Worm (Caenorhabditis elegans) whole organism, L3 larva: ENCODE data around the gene F53F4.15.

ENCODE experiments used
- R02D3.7 ChIP-seq: fragments of 150-350 bp; optimal IDR thresholded peaks from 2 replicates; lab custom pipeline; 2014; ENCODE audit warnings: missing biosample characterization, missing genetic modification characterization
- ZK546.5 ChIP-seq: sonication (generic microtip); optimal IDR thresholded peaks from 2 replicates; lab custom pipeline; 2017; ENCODE audit warnings: missing biosample characterization, missing genetic modification characterization
- aly-2 ChIP-seq: fragments of 150-350 bp; optimal IDR thresholded peaks from 2 replicates; lab custom pipeline; 2014; ENCODE audit warnings: missing biosample characterization, missing genetic modification characterization
- ama-1 ChIP-seq: fragments of 150-350 bp; optimal IDR thresholded peaks from 2 replicates; lab custom pipeline; 2018
- ceh-16 ChIP-seq: sonication (generic microtip); optimal IDR thresholded peaks from 2 replicates; lab custom pipeline; 2017; ENCODE audit warnings: missing biosample characterization, missing genetic modification characterization
- ceh-28 ChIP-seq: fragments of 150-350 bp; optimal IDR thresholded peaks from 2 replicates; lab custom pipeline; 2014; ENCODE audit warnings: missing biosample characterization, missing genetic modification reagents, missing genetic modification characterization
- ceh-9 ChIP-seq: sonication (generic microtip); optimal IDR thresholded peaks from 2 replicates; lab custom pipeline; 2018; ENCODE audit warnings: missing biosample characterization, missing genetic modification characterization
- daf-12 ChIP-seq: fragments of 150-350 bp; optimal IDR thresholded peaks from 2 replicates; lab custom pipeline; 2014; ENCODE audit warnings: missing biosample characterization, missing genetic modification reagents, missing genetic modification characterization
- egl-5 ChIP-seq: fragments of 150-350 bp; optimal IDR thresholded peaks from 2 replicates; lab custom pipeline; 2017; ENCODE audit warnings: missing biosample characterization, missing genetic modification reagents, missing genetic modification characterization, inconsistent platforms
- elt-1 ChIP-seq: fragments of 150-350 bp; optimal IDR thresholded peaks from 2 replicates; lab custom pipeline; 2014; ENCODE audit warnings: missing biosample characterization, missing genetic modification characterization
- elt-2 ChIP-seq: sonication (generic microtip); optimal IDR thresholded peaks from 2 replicates; lab custom pipeline; 2016; ENCODE audit warnings: missing genetic modification reagents, mild to moderate bottlenecking, missing genetic modification characterization, missing compliant biosample characterization
- elt-3 ChIP-seq, 3 experiments: fragments of 150-350 bp in 1 of 3; sonication (generic microtip) in 2 of 3; optimal IDR thresholded peaks; 2 replicates in 2 of 3; 4 replicates in 1 of 3; lab custom pipeline; 2014 to 2017; ENCODE audit warnings: missing biosample characterization in 3 of 3, missing genetic modification characterization in 3 of 3
- eor-1 ChIP-seq, 2 experiments: fragments of 150-350 bp; optimal IDR thresholded peaks; 2 replicates each; lab custom pipeline; 2014 to 2018; ENCODE audit warnings: missing biosample characterization in 2 of 2, missing genetic modification characterization in 2 of 2
- fkh-10 ChIP-seq: sonication (generic microtip); optimal IDR thresholded peaks from 2 replicates; lab custom pipeline; 2017; ENCODE audit warnings: missing biosample characterization, missing genetic modification reagents, missing genetic modification characterization
- fkh-2 ChIP-seq: fragments of 150-350 bp; optimal IDR thresholded peaks from 2 replicates; lab custom pipeline; 2014; ENCODE audit warnings: missing biosample characterization, missing genetic modification reagents, missing genetic modification characterization
- hmg-11 ChIP-seq: sonication (generic microtip); optimal IDR thresholded peaks from 2 replicates; lab custom pipeline; 2016; ENCODE audit warnings: missing genetic modification characterization, missing compliant biosample characterization
- jun-1 ChIP-seq: fragments of 150-350 bp; optimal IDR thresholded peaks from 2 replicates; lab custom pipeline; 2014; ENCODE audit warnings: missing biosample characterization, missing genetic modification reagents, missing genetic modification characterization
- lin-15B ChIP-seq: fragments of 150-350 bp; optimal IDR thresholded peaks from 2 replicates; lab custom pipeline; 2014; ENCODE audit warnings: missing biosample characterization, missing genetic modification characterization
- lin-39 ChIP-seq: fragments of 150-350 bp; optimal IDR thresholded peaks from 2 replicates; lab custom pipeline; 2018; ENCODE audit warnings: missing biosample characterization, missing genetic modification reagents, missing genetic modification characterization
- lsy-12 ChIP-seq: sonication (generic microtip); optimal IDR thresholded peaks from 2 replicates; lab custom pipeline; 2016; ENCODE audit warnings: mild to moderate bottlenecking, missing genetic modification characterization, missing compliant biosample characterization
- mdl-1 ChIP-seq: fragments of 150-350 bp; optimal IDR thresholded peaks from 2 replicates; lab custom pipeline; 2014; ENCODE audit warnings: missing biosample characterization, missing genetic modification characterization
- nhr-237 ChIP-seq: fragments of 150-350 bp; optimal IDR thresholded peaks from 2 replicates; lab custom pipeline; 2014; ENCODE audit warnings: missing biosample characterization, missing genetic modification characterization
- nhr-25 ChIP-seq: sonication (generic microtip); optimal IDR thresholded peaks from 2 replicates; lab custom pipeline; 2017; ENCODE audit warnings: missing biosample characterization, missing genetic modification characterization
- nhr-28 ChIP-seq: fragments of 150-350 bp; optimal IDR thresholded peaks from 2 replicates; lab custom pipeline; 2014; ENCODE audit warnings: missing biosample characterization, missing genetic modification characterization
- nhr-43 ChIP-seq: sonication (generic microtip); optimal IDR thresholded peaks from 2 replicates; lab custom pipeline; 2016; ENCODE audit warnings: mild to moderate bottlenecking, missing genetic modification characterization, missing compliant biosample characterization; ENCODE audit not compliant: poor library complexity, severe bottlenecking
- nhr-67 ChIP-seq: fragments of 150-350 bp; optimal IDR thresholded peaks from 2 replicates; lab custom pipeline; 2014; ENCODE audit warnings: missing biosample characterization, missing genetic modification characterization
- nhr-76 ChIP-seq: fragments of 150-350 bp; sonication (generic microtip); optimal IDR thresholded peaks from 5 replicates; lab custom pipeline; 2014; ENCODE audit warnings: missing biosample characterization, missing genetic modification characterization
- nhr-77 ChIP-seq: fragments of 150-350 bp; optimal IDR thresholded peaks from 2 replicates; lab custom pipeline; 2014; ENCODE audit warnings: missing biosample characterization, missing genetic modification characterization
- pha-4 ChIP-seq: fragments of 150-350 bp; optimal IDR thresholded peaks from 2 replicates; lab custom pipeline; 2014; ENCODE audit warnings: missing biosample characterization, missing genetic modification reagents, missing genetic modification characterization
- pqm-1 ChIP-seq: fragments of 150-350 bp; optimal IDR thresholded peaks from 2 replicates; lab custom pipeline; 2017; ENCODE audit warnings: missing biosample characterization, missing genetic modification characterization, inconsistent platforms
- skn-1 ChIP-seq: fragments of 150-350 bp; optimal IDR thresholded peaks from 2 replicates; lab custom pipeline; 2014; ENCODE audit warnings: missing biosample characterization, missing genetic modification characterization
- snpc-4 ChIP-seq: fragments of 150-350 bp; optimal IDR thresholded peaks from 2 replicates; lab custom pipeline; 2014; ENCODE audit warnings: missing biosample characterization, missing genetic modification characterization
- unc-39 ChIP-seq: sonication (generic microtip); optimal IDR thresholded peaks from 4 replicates; lab custom pipeline; 2017; ENCODE audit warnings: missing biosample characterization, missing genetic modification characterization
- unc-62 ChIP-seq: fragments of 150-350 bp; sonication (generic microtip); optimal IDR thresholded peaks from 4 replicates; lab custom pipeline; 2014; ENCODE audit warnings: missing biosample characterization, missing genetic modification reagents, missing genetic modification characterization
- zag-1 ChIP-seq: fragments of 150-350 bp; optimal IDR thresholded peaks from 2 replicates; lab custom pipeline; 2014; ENCODE audit warnings: missing biosample characterization, missing genetic modification characterization
- ztf-11 ChIP-seq: fragments of 150-350 bp; optimal IDR thresholded peaks from 2 replicates; lab custom pipeline; 2014; ENCODE audit warnings: missing biosample characterization, missing genetic modification characterization
- ztf-4 ChIP-seq: fragments of 150-350 bp; optimal IDR thresholded peaks from 2 replicates; lab custom pipeline; 2014; ENCODE audit warnings: missing biosample characterization, missing genetic modification characterization

F53F4.15 gene

ce11 chrV:13621720-13622119 is 944 bp downstream of the F53F4.15 start, which contains the start of gene F53F4.16:
TSS of gene F53F4.16 (minus strand) at chrV:13621820.
- TF ChIP-seq ceh-9 (tag; lab: Kevin White, UChicago) (no peak), nhr-237 (tag; lab: Kevin White, UChicago) (no peak), ama-1 (lab: Kevin White, UChicago) (no peak), fkh-10 (GFP tag; lab: Kevin White, UChicago) (no peak), nhr-28 (no peak), ceh-16 (tag; lab: Kevin White, UChicago) (no peak), nhr-43 (tag; lab: Kevin White, UChicago) (no peak), ZK546.5 (no peak), pqm-1 (tag; lab: Kevin White, UChicago) (no peak), mdl-1 (tag; lab: Kevin White, UChicago) (no peak), eor-1 (tag; optimal IDR thresholded peaks at IDR 0.05; lab: Kevin White, UChicago) (no peak), elt-1 (tag; lab: Kevin White, UChicago) (no peak), ztf-11 (tag; lab: Kevin White, UChicago) (no peak)

- TF ChIP-seq lin-39 (tag; lab: Kevin White, UChicago) (no peak), nhr-76 (tag; lab: Kevin White, UChicago) (no peak), elt-1 (tag; lab: Kevin White, UChicago) (no peak), zag-1 (no peak), elt-2 (no peak), snpc-4 (no peak), aly-2 (tag; lab: Kevin White, UChicago) (no peak)
These were observed 3.6 kb downstream of the F53F4.15 start, which contains the start of gene F53F4.11 for ce11 chrV:13624424-13624823. TSS of gene F53F4.11 (minus strand) at chrV:13624524.

ce11 chrV:13625517-13626097 is 4.8 kb downstream of the F53F4.15 start, which contains the start of the genes nduv-2 and F53F4.12:
TSS of gene nduv-2 (minus strand) at chrV:13625567.
TSS of gene F53F4.12 (plus strand) at chrV:13626047.
- peak; percentile 64 for TF ChIP-seq hmg-11 (tag; lab: Kevin White, UChicago)
- no peak for TF ChIP-seq elt-3 (tag; optimal IDR thresholded peaks at IDR 0.05; lab: Kevin White, UChicago)
- TF ChIP-seq nhr-67: no peak
- no peak for TF ChIP-seq ceh-28
- TF ChIP-seq ztf-11 (tag; lab: Kevin White, UChicago): no peak
- TF ChIP-seq fkh-2 (tag; lab: Kevin White, UChicago): no peak
- TF ChIP-seq lin-15B: peak; percentile 89
- TF ChIP-seq egl-5 (tag; lab: Kevin White, UChicago): no peak
- TF ChIP-seq nhr-28: no peak
- no peak for TF ChIP-seq nhr-43 (tag; lab: Kevin White, UChicago)
- no peak for TF ChIP-seq ceh-9 (tag; lab: Kevin White, UChicago)
- no peak for TF ChIP-seq unc-39 (tag; lab: Kevin White, UChicago)
- TF ChIP-seq nhr-237 (tag; lab: Kevin White, UChicago): no peak
- no peak for TF ChIP-seq lin-39 (tag; lab: Kevin White, UChicago)
- no peak for TF ChIP-seq nhr-77 (tag; lab: Kevin White, UChicago)
- no peak for TF ChIP-seq ceh-16 (tag; lab: Kevin White, UChicago)
- TF ChIP-seq ama-1 (lab: Kevin White, UChicago): no peak
- no peak for TF ChIP-seq unc-62 (GFP tag; lab: Kevin White, UChicago)
- TF ChIP-seq lsy-12 (tag; lab: Kevin White, UChicago): no peak
- peak; percentile 10 for TF ChIP-seq nhr-25
- TF ChIP-seq ztf-4: no peak
- TF ChIP-seq jun-1 (tag; lab: Kevin White, UChicago): no peak
- TF ChIP-seq R02D3.7 (tag; lab: Kevin White, UChicago): peak; percentile 86
- TF ChIP-seq pqm-1 (tag; lab: Kevin White, UChicago): peak; percentile 1
- TF ChIP-seq snpc-4: peak; percentile 13

- TF ChIP-seq skn-1 (tag; lab: Kevin White, UChicago): no peak
- no peak for TF ChIP-seq lsy-12 (tag; lab: Kevin White, UChicago)
- TF ChIP-seq egl-5 (tag; lab: Kevin White, UChicago): peak; percentile 35
- TF ChIP-seq pha-4 (tag; lab: Kevin White, UChicago): no peak
- TF ChIP-seq lin-39 (tag; lab: Kevin White, UChicago): peak; percentile 4
- no peak for TF ChIP-seq daf-12
- no peak for TF ChIP-seq ztf-4
These were observed 6.4 kb downstream of the F53F4.15 start, which contains the start of gene sde-2 for ce11 chrV:13627103-13627623. TSS of gene sde-2 (plus strand) at chrV:13627573.
